Worm (Caenorhabditis elegans) whole organism, late embryonic: ENCODE data around the gene H19J13.2.
"Not testable (repeated sequence)": the region's sequence is repeated elsewhere in the genome, so short reads cannot be mapped to it uniquely, and the experiment has no call there.

Experiments used
- ahr-1 ChIP-seq: sonication (generic microtip); optimal IDR thresholded peaks from 2 replicates; lab custom pipeline; 2016; ENCODE audit warnings: missing genetic modification characterization, missing compliant biosample characterization
- ceh-22 ChIP-seq: sonication (generic microtip); optimal IDR thresholded peaks from 2 replicates; lab custom pipeline; 2017; ENCODE audit warnings: missing biosample characterization, missing genetic modification characterization
- ceh-45 ChIP-seq: fragments of 200-800 bp; sonication (Bioruptor generic); IDR thresholded peaks from 2 replicates; pipeline ENCODE4 v1.3.6; 2022; ENCODE audit warnings: missing genetic modification reagents, missing genetic modification characterization, missing compliant biosample characterization
- ceh-48 ChIP-seq: sonication (generic microtip); optimal IDR thresholded peaks from 2 replicates; lab custom pipeline; 2016; ENCODE audit warnings: missing genetic modification characterization, inconsistent platforms, missing compliant biosample characterization
- dmd-4 ChIP-seq: sonication (generic microtip); optimal IDR thresholded peaks from 2 replicates; lab custom pipeline; 2016; ENCODE audit warnings: borderline replicate concordance, missing genetic modification characterization, missing compliant biosample characterization
- dve-1 ChIP-seq: sonication (generic microtip); optimal IDR thresholded peaks from 2 replicates; lab custom pipeline; 2017; ENCODE audit warnings: antibody characterized with exemption, mild to moderate bottlenecking, missing genetic modification characterization, missing compliant biosample characterization
- elt-2 ChIP-seq: sonication (generic microtip); optimal IDR thresholded peaks from 2 replicates; lab custom pipeline; 2016; ENCODE audit warnings: missing genetic modification reagents, missing genetic modification characterization, missing compliant biosample characterization
- eyg-1 ChIP-seq: sonication (generic microtip); optimal IDR thresholded peaks from 2 replicates; lab custom pipeline; 2016; ENCODE audit warnings: missing genotype, missing genetic modification characterization, missing compliant biosample characterization
- nfya-1 ChIP-seq: sonication (generic microtip); optimal IDR thresholded peaks from 2 replicates; lab custom pipeline; 2017; ENCODE audit warnings: missing genetic modification characterization, mild to moderate bottlenecking, missing compliant biosample characterization, antibody characterized with exemption, moderate library complexity
- rnt-1 ChIP-seq: sonication (generic microtip); optimal IDR thresholded peaks from 2 replicates; lab custom pipeline; 2016; ENCODE audit warnings: missing genetic modification characterization, missing compliant biosample characterization
- sox-4 ChIP-seq: sonication (generic microtip); optimal IDR thresholded peaks from 2 replicates; lab custom pipeline; 2017; ENCODE audit warnings: mild to moderate bottlenecking, missing genetic modification characterization, inconsistent platforms, missing compliant biosample characterization
- unc-55 ChIP-seq: sonication (generic microtip); optimal IDR thresholded peaks from 2 replicates; lab custom pipeline; 2017; ENCODE audit warnings: missing biosample characterization, missing genetic modification reagents, missing genetic modification characterization

- TF ChIP-seq ceh-45 (GFP tag; lab: Robert Waterston, UW); sox-4 (tag; lab: Kevin White, UChicago); elt-2 (tag; lab: Kevin White, UChicago); unc-55; ceh-22 (tag; lab: Kevin White, UChicago); nfya-1; ceh-48 (tag; lab: Kevin White, UChicago); dmd-4 (tag; lab: Kevin White, UChicago); dve-1 (tag; lab: Kevin White, UChicago); eyg-1 (tag; lab: Kevin White, UChicago); rnt-1 (tag; lab: Kevin White, UChicago); ahr-1: not testable (repeated sequence)
Measured at ce11 chrX:12302755-12303154, 29.0 kb upstream of the H19J13.2 start, which contains the start of gene dot-1.3.
